Worm (Caenorhabditis elegans) whole organism, L4 larva: Measurements from ENCODE around the gene F18E9.7.

ENCODE experiments used
- D1046.2 ChIP-seq: fragments of 200-800 bp; sonication (Bioruptor generic); IDR thresholded peaks from 2 replicates; pipeline ENCODE4 v1.3.6; 2022; ENCODE audit warnings: missing genetic modification characterization, missing compliant biosample characterization
- F26F4.8 ChIP-seq: fragments of 200-800 bp; sonication (Bioruptor generic); conservative IDR thresholded peaks from 2 replicates; pipeline ENCODE4 v1.3.6; 2022; ENCODE audit warnings: missing genetic modification characterization, missing compliant biosample characterization
- F37D6.2 ChIP-seq: sonication (generic microtip); optimal IDR thresholded peaks from 2 replicates; lab custom pipeline; 2016; ENCODE audit warnings: mild to moderate bottlenecking, missing genetic modification characterization, missing compliant biosample characterization
- T20F7.1 ChIP-seq: fragments of 200-800 bp; sonication (Bioruptor generic); optimal IDR thresholded peaks from 2 replicates; lab custom pipeline; 2018; ENCODE audit warnings: mild to moderate bottlenecking, missing genetic modification characterization, missing compliant biosample characterization
- Y75B8A.6 ChIP-seq: fragments of 200-800 bp; sonication (Bioruptor generic); IDR thresholded peaks from 2 replicates; pipeline ENCODE4 v1.3.6; 2022; ENCODE audit warnings: missing genetic modification reagents, missing genetic modification characterization, missing compliant biosample characterization
- aha-1 ChIP-seq: fragments of 150-350 bp; peaks from one replicate; lab custom pipeline; 2014; ENCODE audit warnings: missing biosample characterization, missing genetic modification characterization
- ceh-20 ChIP-seq: fragments of 200-800 bp; sonication (Bioruptor generic); IDR thresholded peaks from 2 replicates; pipeline ENCODE4 v1.3.6; 2022; ENCODE audit warnings: missing genetic modification reagents, missing genetic modification characterization, missing compliant biosample characterization
- ceh-28 ChIP-seq: fragments of 150-350 bp; optimal IDR thresholded peaks from 2 replicates; lab custom pipeline; 2014; ENCODE audit warnings: missing biosample characterization, missing genetic modification reagents, missing genetic modification characterization
- daf-16 ChIP-seq, 3 experiments: sonication (generic microtip); optimal IDR thresholded peaks; 2 replicates each; lab custom pipeline; 2016 to 2017; ENCODE audit warnings: missing genetic modification characterization in 3 of 3, missing genetic modification reagents in 3 of 3, mild to moderate bottlenecking in 2 of 3, missing compliant biosample characterization in 2 of 3, missing biosample characterization in 1 of 3, moderate library complexity in 1 of 3
- dmd-6 ChIP-seq: fragments of 200-800 bp; sonication (Bioruptor generic); IDR thresholded peaks from 2 replicates; pipeline ENCODE4 v1.3.6; 2022; ENCODE audit warnings: missing genetic modification reagents, missing genetic modification characterization, missing compliant biosample characterization
- dmd-9 ChIP-seq: fragments of 200-800 bp; sonication (Bioruptor generic); IDR thresholded peaks from 2 replicates; pipeline ENCODE4 v1.3.6; 2022; ENCODE audit warnings: missing genetic modification reagents, missing genetic modification characterization, missing compliant biosample characterization
- dpl-1 ChIP-seq: fragments of 150-350 bp; optimal IDR thresholded peaks from 2 replicates; lab custom pipeline; 2014; ENCODE audit warnings: missing biosample characterization, missing genetic modification reagents, missing genetic modification characterization
- duxl-1 ChIP-seq: sonication (generic microtip); optimal IDR thresholded peaks from 2 replicates; lab custom pipeline; 2016; ENCODE audit warnings: mild to moderate bottlenecking, missing genetic modification characterization, moderate library complexity, missing compliant biosample characterization; ENCODE audit not compliant: poor library complexity
- dve-1 ChIP-seq: sonication (generic microtip); optimal IDR thresholded peaks from 2 replicates; lab custom pipeline; 2017; ENCODE audit warnings: antibody characterized with exemption, mild to moderate bottlenecking, missing genetic modification characterization, missing compliant biosample characterization; ENCODE audit not compliant: insufficient read depth
- egl-27 ChIP-seq: sonication (generic microtip); optimal IDR thresholded peaks from 3 replicates; lab custom pipeline; 2017; ENCODE audit warnings: missing biosample characterization, missing genetic modification reagents, missing genetic modification characterization
- gei-8 ChIP-seq: fragments of 200-800 bp; sonication (Bioruptor generic); optimal IDR thresholded peaks from 2 replicates; lab custom pipeline; 2018; ENCODE audit warnings: mild to moderate bottlenecking, missing genetic modification characterization, missing compliant biosample characterization
- hlh-11 ChIP-seq: fragments of 200-800 bp; sonication (Bioruptor generic); optimal IDR thresholded peaks from 2 replicates; lab custom pipeline; 2018; ENCODE audit warnings: mild to moderate bottlenecking, missing genetic modification characterization, missing compliant biosample characterization
- lin-1 ChIP-seq: fragments of 200-800 bp; sonication (Bioruptor generic); IDR thresholded peaks from 2 replicates; pipeline ENCODE4 v1.3.6; 2022; ENCODE audit warnings: missing genetic modification reagents, missing genetic modification characterization, missing compliant biosample characterization
- lin-13 ChIP-seq: fragments of 150-350 bp; optimal IDR thresholded peaks from 2 replicates; lab custom pipeline; 2014; ENCODE audit warnings: missing biosample characterization, missing genetic modification reagents, missing genetic modification characterization
- lin-38 ChIP-seq: fragments of 200-800 bp; sonication (Bioruptor generic); IDR thresholded peaks from 2 replicates; pipeline ENCODE4 v1.3.6; 2022; ENCODE audit warnings: missing genetic modification reagents, missing genetic modification characterization, missing compliant biosample characterization
- lin-39 ChIP-seq: fragments of 150-350 bp; optimal IDR thresholded peaks from 2 replicates; lab custom pipeline; 2014; ENCODE audit warnings: missing biosample characterization, missing genetic modification reagents, missing genetic modification characterization
- lsy-2 ChIP-seq, 2 experiments: fragments of 150-350 bp in 1 of 2; sonication (generic microtip) in 1 of 2; optimal IDR thresholded peaks; 2 replicates each; lab custom pipeline; 2014 to 2017; ENCODE audit warnings: missing biosample characterization in 2 of 2, missing genetic modification characterization in 2 of 2
- madf-5 ChIP-seq, 2 experiments: fragments of 200-800 bp; sonication (Bioruptor generic); IDR thresholded peaks; 2 replicates each; pipeline ENCODE4 v1.3.6; 2022; ENCODE audit warnings: missing compliant biosample characterization in 2 of 2, missing genetic modification characterization in 2 of 2
- mdl-1 ChIP-seq, 2 experiments: fragments of 150-350 bp in 1 of 2; sonication (generic microtip) in 1 of 2; optimal IDR thresholded peaks; 2 replicates each; lab custom pipeline; 2014 to 2017; ENCODE audit warnings: missing biosample characterization in 2 of 2, missing genetic modification characterization in 2 of 2
- mxl-3 ChIP-seq: fragments of 200-800 bp; sonication (Bioruptor generic); optimal IDR thresholded peaks from 2 replicates; lab custom pipeline; 2018; ENCODE audit warnings: mild to moderate bottlenecking, missing genetic modification characterization, missing compliant biosample characterization
- nhr-102 ChIP-seq: sonication (generic microtip); optimal IDR thresholded peaks from 2 replicates; lab custom pipeline; 2016; ENCODE audit warnings: mild to moderate bottlenecking, missing genetic modification characterization, moderate library complexity, missing compliant biosample characterization
- nhr-11 ChIP-seq: fragments of 150-350 bp; optimal IDR thresholded peaks from 2 replicates; lab custom pipeline; 2014; ENCODE audit warnings: missing biosample characterization, missing genetic modification characterization
- nhr-111 ChIP-seq: fragments of 200-800 bp; sonication (Bioruptor generic); optimal IDR thresholded peaks from 2 replicates; lab custom pipeline; 2018; ENCODE audit warnings: mild to moderate bottlenecking, missing genetic modification characterization, missing compliant biosample characterization
- nhr-25 ChIP-seq: sonication (generic microtip); optimal IDR thresholded peaks from 2 replicates; lab custom pipeline; 2017; ENCODE audit warnings: missing genetic modification characterization, mild to moderate bottlenecking, missing compliant biosample characterization, antibody characterized with exemption, moderate library complexity, borderline replicate concordance; ENCODE audit not compliant: insufficient read depth
- nhr-28 ChIP-seq: fragments of 150-350 bp; optimal IDR thresholded peaks from 2 replicates; lab custom pipeline; 2014; ENCODE audit warnings: missing biosample characterization, missing genetic modification characterization
- nhr-41 ChIP-seq: fragments of 200-800 bp; sonication (Bioruptor generic); IDR thresholded peaks from 2 replicates; pipeline ENCODE4 v1.3.6; 2022; ENCODE audit warnings: missing genetic modification reagents, missing genetic modification characterization, missing compliant biosample characterization
- nhr-6 ChIP-seq: fragments of 150-350 bp; optimal IDR thresholded peaks from 2 replicates; lab custom pipeline; 2014; ENCODE audit warnings: missing biosample characterization, missing genetic modification characterization
- nhr-76 ChIP-seq: fragments of 150-350 bp; optimal IDR thresholded peaks from 2 replicates; lab custom pipeline; 2014; ENCODE audit warnings: missing biosample characterization, missing genetic modification characterization
- nhr-77 ChIP-seq: fragments of 150-350 bp; optimal IDR thresholded peaks from 2 replicates; lab custom pipeline; 2014; ENCODE audit warnings: missing biosample characterization, missing genetic modification characterization
- pha-4 ChIP-seq, 2 experiments: fragments of 150-350 bp in 1 of 2; fragments of 200-800 bp in 1 of 2; sonication (Bioruptor generic) in 1 of 2; IDR thresholded peaks in 1 of 2; optimal IDR thresholded peaks in 1 of 2; 2 replicates each; pipeline versions ENCODE4 v1.3.6 to Lab custom; 2014 to 2022; ENCODE audit warnings: missing genetic modification characterization in 2 of 2, missing genetic modification reagents in 2 of 2, missing biosample characterization in 1 of 2, missing compliant biosample characterization in 1 of 2
- php-3 ChIP-seq: fragments of 200-800 bp; sonication (Bioruptor generic); IDR thresholded peaks from 2 replicates; pipeline ENCODE4 v1.3.6; 2022; ENCODE audit warnings: missing genetic modification reagents, missing genetic modification characterization, missing compliant biosample characterization
- pqm-1 ChIP-seq: sonication (generic microtip); optimal IDR thresholded peaks from 2 replicates; lab custom pipeline; 2017; ENCODE audit warnings: missing biosample characterization, missing genetic modification characterization
- sdz-12 ChIP-seq: fragments of 200-800 bp; sonication (Bioruptor generic); optimal IDR thresholded peaks from 2 replicates; lab custom pipeline; 2018; ENCODE audit warnings: mild to moderate bottlenecking, missing genetic modification characterization, missing compliant biosample characterization
- snpc-1.2 ChIP-seq: fragments of 200-800 bp; sonication (Bioruptor generic); IDR thresholded peaks from 2 replicates; pipeline ENCODE4 v1.3.6; 2022; ENCODE audit warnings: missing genetic modification reagents, missing genetic modification characterization, missing compliant biosample characterization
- tag-97 ChIP-seq: fragments of 200-800 bp; sonication (Bioruptor generic); IDR thresholded peaks from 2 replicates; pipeline ENCODE4 v1.3.6; 2022; ENCODE audit warnings: missing genetic modification characterization, missing compliant biosample characterization
- tra-1 ChIP-seq: fragments of 200-800 bp; sonication (Bioruptor generic); IDR thresholded peaks from 2 replicates; pipeline ENCODE4 v1.3.6; 2022; ENCODE audit warnings: missing genetic modification reagents, missing genetic modification characterization, missing compliant biosample characterization
- unc-39 ChIP-seq: sonication (generic microtip); optimal IDR thresholded peaks from 2 replicates; lab custom pipeline; 2017; ENCODE audit warnings: missing biosample characterization, missing genetic modification characterization
- unc-62 ChIP-seq, 3 experiments: fragments of 150-350 bp in 1 of 3; sonication (generic microtip); optimal IDR thresholded peaks in 2 of 3; peaks in 1 of 3; 1 replicate in 1 of 3; 2 replicates in 2 of 3; lab custom pipeline; 2014 to 2017; ENCODE audit warnings: missing biosample characterization in 3 of 3, missing genetic modification characterization in 3 of 3, missing genetic modification reagents in 3 of 3, missing genotype in 1 of 3
- zag-1 ChIP-seq: fragments of 150-350 bp; optimal IDR thresholded peaks from 2 replicates; lab custom pipeline; 2014; ENCODE audit warnings: missing biosample characterization, missing genetic modification characterization

The F18E9.7 gene

ce11 chrX:8568423-8568903 is 29.1 kb downstream of the F18E9.7 start:
- TF ChIP-seq lin-39 (no peak), lin-38 (GFP tag; lab: Robert Waterston, UW) (no peak), daf-16 (GFP tag; optimal IDR thresholded peaks at IDR 0.05; lab: Kevin White, UChicago) (no peak), daf-16 (tag; optimal IDR thresholded peaks at IDR 0.05; lab: Kevin White, UChicago) (peak; percentile 60), ceh-28 (tag; lab: Kevin White, UChicago) (no peak), pqm-1 (peak; percentile 65), dve-1 (tag; lab: Kevin White, UChicago) (peak; percentile 34), nhr-76 (tag; lab: Kevin White, UChicago) (no peak), php-3 (GFP tag; lab: Robert Waterston, UW) (0 out of 2 replicates have a peak, but pooled peaks have one; percentile 17), F37D6.2 (tag; lab: Kevin White, UChicago) (no peak), zag-1 (tag; lab: Kevin White, UChicago) (no peak), dmd-9 (GFP tag; lab: Robert Waterston, UW) (no peak), F26F4.8 (GFP tag; lab: Robert Waterston, UW) (no peak), hlh-11 (tag; lab: Kevin White, UChicago) (peak; percentile 54), tag-97 (GFP tag; lab: Robert Waterston, UW) (no peak), ceh-20 (GFP tag; lab: Robert Waterston, UW) (0 out of 2 replicates have a peak, but pooled peaks have one; percentile 27), dmd-6 (GFP tag; lab: Robert Waterston, UW) (peak; percentile 70), mxl-3 (peak; percentile 51), nhr-77 (peak; percentile 18), unc-62 (GFP tag; optimal IDR thresholded peaks at IDR 0.05 in 1 of 2; lab: Kevin White, UChicago) (peak in 1 of 2 experiments; percentile 96), unc-62 (tag; optimal IDR thresholded peaks at IDR 0.05; lab: Kevin White, UChicago) (no peak), tra-1 (GFP tag; lab: Robert Waterston, UW) (peak; percentile 80), unc-39 (tag; lab: Kevin White, UChicago) (no peak), nhr-111 (GFP tag; lab: Kevin White, UChicago) (no peak), nhr-28 (tag; lab: Kevin White, UChicago) (peak; percentile 57), nhr-41 (GFP tag; lab: Robert Waterston, UW) (no peak; the same call in 1 of the 2 replicates)

- no peak for TF ChIP-seq duxl-1 (tag; lab: Kevin White, UChicago)
- no peak for TF ChIP-seq nhr-41 (GFP tag; lab: Robert Waterston, UW)
- TF ChIP-seq aha-1 (tag; lab: Kevin White, UChicago), result peak; percentile 98
- peak; percentile 21 for TF ChIP-seq dve-1 (tag; lab: Kevin White, UChicago)
- TF ChIP-seq nhr-6 (tag; lab: Kevin White, UChicago), result no peak
- TF ChIP-seq pha-4 (GFP tag; IDR thresholded peaks at IDR 0.05; lab: Robert Waterston, UW), result no peak
- TF ChIP-seq pha-4 (tag; optimal IDR thresholded peaks at IDR 0.05; lab: Kevin White, UChicago), result no peak
- TF ChIP-seq nhr-11, result no peak
- TF ChIP-seq lin-1 (GFP tag; lab: Robert Waterston, UW), result no peak
- TF ChIP-seq daf-16 (GFP tag; optimal IDR thresholded peaks at IDR 0.05; lab: Kevin White, UChicago), result no peak
- TF ChIP-seq daf-16 (tag; optimal IDR thresholded peaks at IDR 0.05; lab: Kevin White, UChicago), result peak; percentile 7
- no peak for TF ChIP-seq lsy-2 (tag; optimal IDR thresholded peaks at IDR 0.05; lab: Kevin White, UChicago)
- peak; percentile 32 for TF ChIP-seq pqm-1
- TF ChIP-seq, all 104 proteins: peak for 4
Observed at ce11 chrX:8567823-8568314, 29.7 kb downstream of the F18E9.7 start.

ce11 chrX:8567166-8567565 is 30.4 kb downstream of the F18E9.7 start:
- TF ChIP-seq ceh-28 (tag; lab: Kevin White, UChicago), result no peak
- TF ChIP-seq sdz-12, result no peak
- no peak for TF ChIP-seq nhr-25 (tag; lab: Kevin White, UChicago)
- TF ChIP-seq D1046.2 (GFP tag; lab: Robert Waterston, UW), result no peak
- no peak for TF ChIP-seq lin-13 (GFP tag; lab: Kevin White, UChicago)
- TF ChIP-seq madf-5 (GFP tag; IDR thresholded peaks at IDR 0.05; lab: Robert Waterston, UW), result no peak
- no peak for TF ChIP-seq Y75B8A.6 (GFP tag; lab: Robert Waterston, UW)
- peak; percentile 89 for TF ChIP-seq lin-1 (GFP tag; lab: Robert Waterston, UW)
- peak; percentile 83 for TF ChIP-seq hlh-11 (tag; lab: Kevin White, UChicago)
- TF ChIP-seq unc-62 (GFP tag; optimal IDR thresholded peaks at IDR 0.05 in 1 of 2; lab: Kevin White, UChicago), result peak; percentile 80 to 81
- TF ChIP-seq unc-62 (tag; optimal IDR thresholded peaks at IDR 0.05; lab: Kevin White, UChicago), result no peak
- TF ChIP-seq egl-27 (tag; lab: Kevin White, UChicago), result no peak
- peak; percentile 22 for TF ChIP-seq nhr-102 (tag; lab: Kevin White, UChicago)
- no peak for TF ChIP-seq tag-97 (GFP tag; lab: Robert Waterston, UW)
- TF ChIP-seq snpc-1.2, result no peak
- peak; percentile 26 for TF ChIP-seq T20F7.1 (GFP tag; lab: Kevin White, UChicago)
- no peak for TF ChIP-seq dpl-1
- TF ChIP-seq mdl-1 (tag; optimal IDR thresholded peaks at IDR 0.05; lab: Kevin White, UChicago), result peak in 1 of 2 experiments; percentile 54
- no peak for TF ChIP-seq gei-8 (GFP tag; lab: Kevin White, UChicago)
